Worm (Caenorhabditis elegans): Measurements from ENCODE around the gene emb-8.
A peak's percentile ranks its signal among the peaks of the same experiment; 100 is the strongest.

emb-8 gene

ce11 chrIII:5225321-5225720 is 25.8 kb upstream of the emb-8 start, which contains the start of gene nex-1:
nex-1 (plus strand) TSS chrIII:5225621.
- TF ChIP-seq mdl-1 (tag; optimal IDR thresholded peaks at IDR 0.05), result no peak
- no peak for TF ChIP-seq blmp-1 (tag; optimal IDR thresholded peaks at IDR 0.05; ENCODE audit: insufficient read depth)
- TF ChIP-seq Y55F3AM.14 (GFP tag; optimal IDR thresholded peaks at IDR 0.05), result no peak
- no peak for TF ChIP-seq ztf-1 (GFP tag; conservative IDR thresholded peaks at IDR 0.05)
- TF ChIP-seq unc-39 (tag; optimal IDR thresholded peaks at IDR 0.05), result no peak
- TF ChIP-seq R02D3.7 (tag; optimal IDR thresholded peaks at IDR 0.05), result no peak
- TF ChIP-seq nhr-237 (tag; optimal IDR thresholded peaks at IDR 0.05), result no peak
- TF ChIP-seq peb-1 (tag; optimal IDR thresholded peaks at IDR 0.05), result no peak
- TF ChIP-seq aly-2 (tag; optimal IDR thresholded peaks at IDR 0.05), result no peak
- no peak for TF ChIP-seq sem-4 (tag; optimal IDR thresholded peaks at IDR 0.05)
- TF ChIP-seq ztf-4 (tag; optimal IDR thresholded peaks at IDR 0.05), result no peak
- no peak for TF ChIP-seq ceh-16 (tag; optimal IDR thresholded peaks at IDR 0.05)
- TF ChIP-seq unc-55 (GFP tag; optimal IDR thresholded peaks at IDR 0.05), result no peak

- TF ChIP-seq crh-2 (tag; optimal IDR thresholded peaks at IDR 0.05), result no peak
- TF ChIP-seq sma-3 (GFP tag; optimal IDR thresholded peaks at IDR 0.05), result peak; percentile 47
- no peak for TF ChIP-seq lsy-2 (tag; optimal IDR thresholded peaks at IDR 0.05)
- TF ChIP-seq nhr-129 (tag; optimal IDR thresholded peaks at IDR 0.05), result peak; percentile 61
- TF ChIP-seq skn-1 (tag; optimal IDR thresholded peaks at IDR 0.05), result no peak
- TF ChIP-seq unc-55 (GFP tag; optimal IDR thresholded peaks at IDR 0.05), result peak; percentile 63
- TF ChIP-seq peb-1 (tag; optimal IDR thresholded peaks at IDR 0.05), result no peak
- TF ChIP-seq fos-1 (tag; optimal IDR thresholded peaks at IDR 0.05), result peak; percentile 94
- peak; percentile 51 for TF ChIP-seq C34F6.9 (tag; optimal IDR thresholded peaks at IDR 0.05)
These were observed 25.4 kb upstream of the emb-8 start for ce11 chrIII:5224908-5225307.

DNA sequence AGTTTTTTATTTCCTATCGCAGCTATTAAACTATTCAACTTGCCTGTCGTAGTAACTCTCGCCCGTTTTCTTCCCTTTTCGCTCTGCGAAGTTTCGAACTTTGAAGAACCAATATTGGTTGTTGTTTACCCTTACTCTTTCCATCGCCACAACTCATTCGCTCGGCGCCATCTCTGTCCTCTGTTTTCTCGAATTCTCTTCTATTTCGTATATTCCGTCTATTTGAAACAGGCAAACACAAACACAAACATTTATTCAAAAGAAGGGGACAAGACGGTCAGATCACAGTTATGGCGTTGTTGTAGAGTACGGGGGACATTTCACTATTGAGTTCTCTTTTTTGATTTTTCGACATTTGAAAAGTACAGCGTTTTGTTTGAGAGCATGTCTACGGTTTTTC is 23.3 kb upstream of the emb-8 start:
- no peak for TF ChIP-seq lin-39 (tag; optimal IDR thresholded peaks at IDR 0.05)
- TF ChIP-seq nhr-12 (tag; optimal IDR thresholded peaks at IDR 0.05), result no peak
- no peak for TF ChIP-seq mbf-1 (tag; optimal IDR thresholded peaks at IDR 0.05)
- TF ChIP-seq ceh-16 (tag; optimal IDR thresholded peaks at IDR 0.05), result no peak
- TF ChIP-seq nhr-11 (tag; optimal IDR thresholded peaks at IDR 0.05), result no peak
- peak; percentile 60 for TF ChIP-seq F13H6.1 (tag; optimal IDR thresholded peaks at IDR 0.05)
- no peak for TF ChIP-seq nhr-6 (tag; optimal IDR thresholded peaks at IDR 0.05)
- TF ChIP-seq zag-1 (tag; optimal IDR thresholded peaks at IDR 0.05), result no peak
- no peak for TF ChIP-seq egl-27 (tag; optimal IDR thresholded peaks at IDR 0.05)
- peak; percentile 62 for TF ChIP-seq nhr-129 (tag; optimal IDR thresholded peaks at IDR 0.05)
- TF ChIP-seq ama-1 (optimal IDR thresholded peaks at IDR 0.05), result no peak
- TF ChIP-seq unc-39 (tag; optimal IDR thresholded peaks at IDR 0.05), result no peak

DNA sequence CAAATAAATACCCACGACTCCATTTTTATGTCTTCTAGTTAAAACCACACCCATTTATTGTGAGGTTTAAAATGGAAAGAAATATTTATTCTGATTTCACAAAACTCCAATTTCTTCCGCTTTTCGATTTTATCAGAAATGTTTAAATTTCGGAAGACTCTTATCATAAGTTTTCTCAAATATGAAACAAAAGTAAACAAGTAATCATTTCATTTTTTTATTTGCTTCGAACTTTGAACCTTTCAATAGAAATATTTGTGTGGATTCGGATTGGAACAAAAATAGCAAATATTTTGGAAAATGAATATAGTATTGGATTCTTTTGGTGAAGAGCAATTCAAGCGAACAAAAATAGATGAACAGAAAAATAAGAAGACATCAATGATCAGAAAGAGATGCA is 22.3 kb upstream of the emb-8 start:
- no peak for TF ChIP-seq peb-1 (tag; optimal IDR thresholded peaks at IDR 0.05)
- no peak for TF ChIP-seq aly-2 (tag; optimal IDR thresholded peaks at IDR 0.05)
- TF ChIP-seq alr-1 (tag; optimal IDR thresholded peaks at IDR 0.05), result no peak
- no peak for TF ChIP-seq nhr-129 (tag; optimal IDR thresholded peaks at IDR 0.05)
- no peak for TF ChIP-seq C34F6.9 (tag; optimal IDR thresholded peaks at IDR 0.05)
- no peak for TF ChIP-seq elt-1 (tag; optimal IDR thresholded peaks at IDR 0.05)
- TF ChIP-seq nhr-10 (tag; optimal IDR thresholded peaks at IDR 0.05), result no peak
- TF ChIP-seq mbf-1 (tag; optimal IDR thresholded peaks at IDR 0.05), result no peak
- no peak for TF ChIP-seq nhr-11 (tag; optimal IDR thresholded peaks at IDR 0.05)
- TF ChIP-seq unc-39 (tag; optimal IDR thresholded peaks at IDR 0.05), result no peak
- no peak for TF ChIP-seq elt-3 (tag; optimal IDR thresholded peaks at IDR 0.05)
- no peak for TF ChIP-seq fos-1 (tag; optimal IDR thresholded peaks at IDR 0.05)
- no peak for TF ChIP-seq ceh-16 (tag; optimal IDR thresholded peaks at IDR 0.05)
- no peak for TF ChIP-seq nhr-12 (tag; optimal IDR thresholded peaks at IDR 0.05)
- no peak for TF ChIP-seq mab-5 (tag; optimal IDR thresholded peaks at IDR 0.05)
- no peak for TF ChIP-seq lin-39 (tag; optimal IDR thresholded peaks at IDR 0.05)
- TF ChIP-seq snpc-4 (tag; optimal IDR thresholded peaks at IDR 0.05), result no peak
- no peak for TF ChIP-seq unc-62 (GFP tag; optimal IDR thresholded peaks at IDR 0.05)
- no peak for TF ChIP-seq ama-1 (optimal IDR thresholded peaks at IDR 0.05)
- no peak for TF ChIP-seq lin-11 (tag; optimal IDR thresholded peaks at IDR 0.05)

ce11 chrIII:5218687-5219086 is 19.2 kb upstream of the emb-8 start, which contains the start of gene ZC155.2:
ZC155.2 (plus strand) TSS chrIII:5218987.
- TF ChIP-seq mdl-1 (tag; optimal IDR thresholded peaks at IDR 0.05) (no peak), egl-27 (tag; optimal IDR thresholded peaks at IDR 0.05) (no peak), mab-5 (tag; optimal IDR thresholded peaks at IDR 0.05) (peak; percentile 23), alr-1 (tag; optimal IDR thresholded peaks at IDR 0.05) (no peak)
